In the genomic region with DNA sequence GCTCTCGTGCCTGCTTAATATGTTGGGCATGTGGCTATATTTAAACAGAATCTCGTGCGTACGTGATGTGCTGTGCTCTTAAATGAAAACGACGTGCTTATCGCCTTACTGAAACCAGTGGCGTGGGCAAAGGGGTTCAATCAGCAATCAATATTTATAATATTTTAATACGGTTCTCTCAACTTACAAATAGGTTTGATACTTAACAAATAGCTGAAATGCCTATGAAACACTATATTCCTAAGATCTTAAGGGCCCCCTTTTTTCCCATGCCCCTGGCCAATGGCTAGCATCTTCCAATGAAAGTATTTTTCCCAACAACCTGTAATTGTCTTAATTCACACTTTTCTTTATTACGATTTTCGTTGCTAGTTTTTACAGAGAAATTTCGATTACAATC, we compare ENCODE assay signal across 1 fruit fly cellular context.
TF ChIP-seq lines count a peak whose summit lies in the region.

No protein-coding gene starts in this region.

TF ChIP-seq in whole organism, embryonic, 481 proteins besides CTCF, POLR2A, EP300 and RAD21 (continued from another document and continues in another):
- TF ChIP-seq CG4360 (GFP tag; IDR thresholded peaks at IDR 0.05; lab: Robert Waterston, UW) (peak; percentile 65), p53 (GFP tag; optimal IDR thresholded peaks at IDR 0.05; lab: Kevin White, UChicago) (no peak), CG42726 (GFP tag; IDR thresholded peaks at IDR 0.05; lab: Robert Waterston, UW; ENCODE audit: partially characterized antibody) (no peak), CG10431 (GFP tag; optimal IDR thresholded peaks at IDR 0.05; lab: Kevin White, UChicago) (no peak), Hr3 (GFP tag; optimal IDR thresholded peaks at IDR 0.05; lab: Kevin White, UChicago) (peak; percentile 45), Rfx (GFP tag; IDR thresholded peaks at IDR 0.05; lab: Robert Waterston, UW) (peak; percentile 90), Hr51 (GFP tag; optimal IDR thresholded peaks at IDR 0.05; lab: Kevin White, UChicago) (peak; percentile 56 to 61), amos (GFP tag; IDR thresholded peaks at IDR 0.05; lab: Robert Waterston, UW; ENCODE audit: partially characterized antibody) (no peak), Ssrp (tag; optimal IDR thresholded peaks at IDR 0.05; lab: Kevin White, UChicago) (peak; percentile 73), CG7556 (GFP tag; optimal IDR thresholded peaks at IDR 0.05; lab: Kevin White, UChicago) (peak; percentile 65), otp (GFP tag; IDR thresholded peaks at IDR 0.05; lab: Robert Waterston, UW) (peak; percentile 81; the same call in 2 of the 3 replicates), Lpt (GFP tag; optimal IDR thresholded peaks at IDR 0.05; lab: Kevin White, UChicago) (no peak), CG2199 (GFP tag; IDR thresholded peaks at IDR 0.05; lab: Robert Waterston, UW) (no peak), gce (GFP tag; IDR thresholded peaks at IDR 0.05; lab: Robert Waterston, UW) (no peak), Chrac-16 (GFP tag; optimal IDR thresholded peaks at IDR 0.05; lab: Kevin White, UChicago) (peak; percentile 62), cad (GFP tag; optimal IDR thresholded peaks at IDR 0.05; lab: Kevin White, UChicago) (no peak), tna (GFP tag; IDR thresholded peaks at IDR 0.05; lab: Robert Waterston, UW; ENCODE audit: partially characterized antibody) (no peak), CG2202 (tag; optimal IDR thresholded peaks at IDR 0.05; lab: Kevin White, UChicago) (peak; percentile 72), CG18764 (GFP tag; optimal IDR thresholded peaks at IDR 0.05; lab: Kevin White, UChicago) (peak; percentile 50), ind (GFP tag; optimal IDR thresholded peaks at IDR 0.05; lab: Kevin White, UChicago) (peak; percentile 56), Ets97D (GFP tag; optimal IDR thresholded peaks at IDR 0.05; lab: Kevin White, UChicago) (peak; percentile 4), CG8089 (GFP tag; optimal IDR thresholded peaks at IDR 0.05; lab: Kevin White, UChicago) (peak; percentile 38), CG13894 (tag; optimal IDR thresholded peaks at IDR 0.05; lab: Kevin White, UChicago) (no peak), CG2129 (GFP tag; IDR thresholded peaks at IDR 0.05; lab: Robert Waterston, UW; ENCODE audit: partially characterized antibody) (no peak), Lim3 (GFP tag; IDR thresholded peaks at IDR 0.05; lab: Robert Waterston, UW) (no peak), CG32767 (GFP tag; IDR thresholded peaks at IDR 0.05; lab: Robert Waterston, UW) (peak; percentile 77), NC2α (GFP tag; optimal IDR thresholded peaks at IDR 0.05; lab: Kevin White, UChicago) (no peak), sna (GFP tag; IDR thresholded peaks at IDR 0.05; lab: Robert Waterston, UW; ENCODE audit: partially characterized antibody) (no peak), gsb (GFP tag; IDR thresholded peaks at IDR 0.05; lab: Robert Waterston, UW) (peak; percentile 59; the same call in 1 of the 2 replicates), CG17912 (GFP tag; optimal IDR thresholded peaks at IDR 0.05; lab: Kevin White, UChicago) (no peak), bcd (GFP tag; optimal IDR thresholded peaks at IDR 0.05; lab: Kevin White, UChicago) (peak; percentile 68), CG13287 (GFP tag; IDR thresholded peaks at IDR 0.05; lab: Robert Waterston, UW; ENCODE audit: partially characterized antibody) (no peak), unc-4 (GFP tag; IDR thresholded peaks at IDR 0.05; lab: Robert Waterston, UW; ENCODE audit: partially characterized antibody) (no peak), cg (GFP tag; optimal IDR thresholded peaks at IDR 0.05; lab: Kevin White, UChicago) (no peak), CG17568 (GFP tag; optimal IDR thresholded peaks at IDR 0.05; lab: Kevin White, UChicago) (peak; percentile 66), wdn (GFP tag; IDR thresholded peaks at IDR 0.05; lab: Robert Waterston, UW) (no peak), twi (tag; optimal IDR thresholded peaks at IDR 0.05; lab: Kevin White, UChicago) (peak; percentile 64), ATbp (GFP tag; optimal IDR thresholded peaks at IDR 0.05; lab: Kevin White, UChicago) (peak; percentile 53), ara (GFP tag; IDR thresholded peaks at IDR 0.05; lab: Robert Waterston, UW) (peak; percentile 89), sd (tag; optimal IDR thresholded peaks at IDR 0.05; lab: Kevin White, UChicago) (no peak), tgo (GFP tag; IDR thresholded peaks at IDR 0.05; lab: Robert Waterston, UW) (peak; percentile 76), Dip3 (GFP tag; optimal IDR thresholded peaks at IDR 0.05; lab: Kevin White, UChicago) (peak; percentile 20), sob (GFP tag; IDR thresholded peaks at IDR 0.05; lab: Robert Waterston, UW) (peak; percentile 79), sc (optimal IDR thresholded peaks at IDR 0.05; lab: Kevin White, UChicago) (no peak), sc (GFP tag; optimal IDR thresholded peaks at IDR 0.05; lab: Kevin White, UChicago) (peak; percentile 50), CG34376 (GFP tag; optimal IDR thresholded peaks at IDR 0.05; lab: Kevin White, UChicago) (no peak), bsh (GFP tag; optimal IDR thresholded peaks at IDR 0.05; lab: Kevin White, UChicago) (peak; percentile 23 to 85), CG9797 (GFP tag; optimal IDR thresholded peaks at IDR 0.05; lab: Kevin White, UChicago) (no peak), CG17612 (GFP tag; IDR thresholded peaks at IDR 0.05; lab: Robert Waterston, UW) (0 out of 2 replicates have a peak, but pooled peaks have one; percentile 22), yki (optimal IDR thresholded peaks at IDR 0.05; lab: Kevin White, UChicago) (no peak), pzg (GFP tag; optimal IDR thresholded peaks at IDR 0.05; lab: Kevin White, UChicago) (no peak), CG1529 (GFP tag; optimal IDR thresholded peaks at IDR 0.05; lab: Kevin White, UChicago) (peak; percentile 60), Hr78 (GFP tag; optimal IDR thresholded peaks at IDR 0.05; lab: Kevin White, UChicago) (no peak), CG30020 (tag; optimal IDR thresholded peaks at IDR 0.05; lab: Kevin White, UChicago) (peak; percentile 4), jing (GFP tag; optimal IDR thresholded peaks at IDR 0.05; lab: Kevin White, UChicago) (peak; percentile 20), nerfin-1 (tag; optimal IDR thresholded peaks at IDR 0.05; lab: Kevin White, UChicago) (peak; percentile 53), lbe (GFP tag; optimal IDR thresholded peaks at IDR 0.05; lab: Kevin White, UChicago) (peak; percentile 14), Neu2 (GFP tag; optimal IDR thresholded peaks at IDR 0.05; lab: Kevin White, UChicago; ENCODE audit: borderline replicate concordance) (no peak), nau (GFP tag; optimal IDR thresholded peaks at IDR 0.05; lab: Kevin White, UChicago) (peak; percentile 3), ci (GFP tag; IDR thresholded peaks at IDR 0.05; lab: Robert Waterston, UW) (peak; percentile 85), CHES-1-like (GFP tag; optimal IDR thresholded peaks at IDR 0.05; lab: Kevin White, UChicago) (no peak), Hmx (GFP tag; optimal IDR thresholded peaks at IDR 0.05; lab: Kevin White, UChicago) (no peak), sisA (GFP tag; IDR thresholded peaks at IDR 0.05; lab: Robert Waterston, UW) (peak; percentile 73), sens-2 (GFP tag; IDR thresholded peaks at IDR 0.05; lab: Robert Waterston, UW) (peak; percentile 73), TFAM (GFP tag; optimal IDR thresholded peaks at IDR 0.05; lab: Kevin White, UChicago) (no peak), HLH3B (GFP tag; IDR thresholded peaks at IDR 0.05; lab: Robert Waterston, UW) (peak; percentile 75), D19A (tag; optimal IDR thresholded peaks at IDR 0.05; lab: Kevin White, UChicago) (peak; percentile 66), MBD-R2 (GFP tag; IDR thresholded peaks at IDR 0.05; lab: Robert Waterston, UW) (peak; percentile 48), exex (tag; optimal IDR thresholded peaks at IDR 0.05; lab: Kevin White, UChicago) (no peak), Kr (GFP tag; optimal IDR thresholded peaks at IDR 0.05; lab: Kevin White, UChicago) (no peak), NK7.1 (GFP tag; optimal IDR thresholded peaks at IDR 0.05; lab: Kevin White, UChicago) (peak; percentile 2), dimm (GFP tag; IDR thresholded peaks at IDR 0.05; lab: Robert Waterston, UW) (no peak), Atf3 (GFP tag; optimal IDR thresholded peaks at IDR 0.05; lab: Kevin White, UChicago) (peak; percentile 32), CG14441 (GFP tag; IDR thresholded peaks at IDR 0.05; lab: Robert Waterston, UW) (peak; percentile 64; the same call in 1 of the 2 replicates), Dek (tag; optimal IDR thresholded peaks at IDR 0.05; lab: Kevin White, UChicago) (peak; percentile 27), gsb-n (tag; optimal IDR thresholded peaks at IDR 0.05; lab: Kevin White, UChicago) (peak; percentile 70), repo (GFP tag; optimal IDR thresholded peaks at IDR 0.05; lab: Kevin White, UChicago) (peak; percentile 21), CG11695 (GFP tag; IDR thresholded peaks at IDR 0.05; lab: Robert Waterston, UW) (peak; percentile 75), Mrtf (GFP tag; IDR thresholded peaks at IDR 0.05; lab: Robert Waterston, UW) (peak; percentile 66; the same call in 1 of the 3 replicates), pnt (GFP tag; optimal IDR thresholded peaks at IDR 0.05; lab: Kevin White, UChicago) (peak; percentile 42), z (GFP tag; IDR thresholded peaks at IDR 0.05; lab: Robert Waterston, UW) (0 out of 3 replicates have a peak, but pooled peaks have one; percentile 45), Dbx (GFP tag; IDR thresholded peaks at IDR 0.05; lab: Robert Waterston, UW) (0 out of 3 replicates have a peak, but pooled peaks have one; percentile 45), CG3726 (GFP tag; IDR thresholded peaks at IDR 0.05; lab: Robert Waterston, UW) (peak; percentile 78), CG9609 (GFP tag; optimal IDR thresholded peaks at IDR 0.05; lab: Kevin White, UChicago) (no peak), CG9437 (GFP tag; optimal IDR thresholded peaks at IDR 0.05; lab: Kevin White, UChicago) (peak; percentile 7), CG10979 (tag; optimal IDR thresholded peaks at IDR 0.05; lab: Kevin White, UChicago) (peak; percentile 82), HHEX (GFP tag; optimal IDR thresholded peaks at IDR 0.05; lab: Kevin White, UChicago) (peak; percentile 73), D (optimal IDR thresholded peaks at IDR 0.05; lab: Kevin White, UChicago) (no peak), D (GFP tag; optimal IDR thresholded peaks at IDR 0.05; lab: Kevin White, UChicago) (peak; percentile 63), ap (GFP tag; IDR thresholded peaks at IDR 0.05; lab: Robert Waterston, UW) (peak; percentile 61), MTF-1 (GFP tag; optimal IDR thresholded peaks at IDR 0.05; lab: Kevin White, UChicago; ENCODE audit: borderline replicate concordance) (peak; percentile 53), mld (GFP tag; IDR thresholded peaks at IDR 0.05; lab: Robert Waterston, UW; ENCODE audit: partially characterized antibody) (no peak), run (tag; optimal IDR thresholded peaks at IDR 0.05; lab: Kevin White, UChicago) (no peak), CG31365 (tag; optimal IDR thresholded peaks at IDR 0.05; lab: Kevin White, UChicago) (no peak), CG14710 (tag; optimal IDR thresholded peaks at IDR 0.05; lab: Kevin White, UChicago) (peak; percentile 72), bbx (GFP tag; IDR thresholded peaks at IDR 0.05; lab: Robert Waterston, UW; ENCODE audit: partially characterized antibody) (no peak), CG4730 (GFP tag; IDR thresholded peaks at IDR 0.05; lab: Robert Waterston, UW) (peak; percentile 46; the same call in 1 of the 2 replicates), sqz (GFP tag; optimal IDR thresholded peaks at IDR 0.05; lab: Kevin White, UChicago) (peak; percentile 24), schlank (tag; optimal IDR thresholded peaks at IDR 0.05; lab: Kevin White, UChicago) (no peak), CG3065 (GFP tag; optimal IDR thresholded peaks at IDR 0.05; lab: Kevin White, UChicago) (no peak), Meics (GFP tag; optimal IDR thresholded peaks at IDR 0.05; lab: Kevin White, UChicago) (peak; percentile 55), CG34224 (GFP tag; IDR thresholded peaks at IDR 0.05; lab: Robert Waterston, UW; ENCODE audit: partially characterized antibody) (no peak), Spps (tag; optimal IDR thresholded peaks at IDR 0.05; lab: Kevin White, UChicago) (peak; percentile 53), CG16815 (GFP tag; optimal IDR thresholded peaks at IDR 0.05; lab: Kevin White, UChicago) (peak; percentile 65), Sox102F (GFP tag; optimal IDR thresholded peaks at IDR 0.05; lab: Kevin White, UChicago) (peak; percentile 70), Eip74EF (GFP tag; optimal IDR thresholded peaks at IDR 0.05; lab: Kevin White, UChicago) (no peak), CG14965 (GFP tag; optimal IDR thresholded peaks at IDR 0.05; lab: Kevin White, UChicago; ENCODE audit: borderline replicate concordance) (no peak), CG10274 (GFP tag; optimal IDR thresholded peaks at IDR 0.05; lab: Kevin White, UChicago) (peak; percentile 32), dmrt11E (tag; optimal IDR thresholded peaks at IDR 0.05; lab: Kevin White, UChicago) (peak; percentile 89), Scr (GFP tag; IDR thresholded peaks at IDR 0.05; lab: Robert Waterston, UW; ENCODE audit: partially characterized antibody) (no peak), grn (GFP tag; optimal IDR thresholded peaks at IDR 0.05; lab: Kevin White, UChicago) (no peak), gcm2 (GFP tag; optimal IDR thresholded peaks at IDR 0.05; lab: Kevin White, UChicago) (no peak), Fer1 (GFP tag; optimal IDR thresholded peaks at IDR 0.05; lab: Kevin White, UChicago) (peak; percentile 27), CG13424 (tag; optimal IDR thresholded peaks at IDR 0.05; lab: Kevin White, UChicago) (peak; percentile 73), bowl (GFP tag; IDR thresholded peaks at IDR 0.05; lab: Robert Waterston, UW) (no peak), CG10543 (GFP tag; optimal IDR thresholded peaks at IDR 0.05; lab: Kevin White, UChicago) (no peak), Rx (GFP tag; IDR thresholded peaks at IDR 0.05; lab: Robert Waterston, UW) (peak; percentile 61), CG11247 (GFP tag; IDR thresholded peaks at IDR 0.05; lab: Robert Waterston, UW) (peak; percentile 62), CG12391 (tag; optimal IDR thresholded peaks at IDR 0.05; lab: Kevin White, UChicago) (peak; percentile 70), CG11093 (GFP tag; IDR thresholded peaks at IDR 0.05; lab: Robert Waterston, UW) (0 out of 3 replicates have a peak, but pooled peaks have one; percentile 51), tup (GFP tag; optimal IDR thresholded peaks at IDR 0.05; lab: Kevin White, UChicago) (no peak), Dfd (GFP tag; optimal IDR thresholded peaks at IDR 0.05; lab: Kevin White, UChicago) (no peak), Six4 (GFP tag; optimal IDR thresholded peaks at IDR 0.05; lab: Kevin White, UChicago) (peak; percentile 36), E2f1 (GFP tag; IDR thresholded peaks at IDR 0.05; lab: Robert Waterston, UW) (peak; percentile 72), esg (GFP tag; conservative IDR thresholded peaks at IDR 0.05; lab: Robert Waterston, UW) (peak; percentile 39; the same call in 1 of the 2 replicates), CG11398 (GFP tag; optimal IDR thresholded peaks at IDR 0.05; lab: Kevin White, UChicago) (no peak)
